Worm (Caenorhabditis elegans) whole organism, L1 larva: Measurements from ENCODE around the gene C54G7.1.

Experiments used
- nhr-84 ChIP-seq: sonication (generic microtip); optimal IDR thresholded peaks from 2 replicates; lab custom pipeline; 2017; ENCODE audit warnings: missing biosample characterization, missing genetic modification characterization
- nhr-85 ChIP-seq: sonication (generic microtip); peaks from one replicate; lab custom pipeline; 2016; ENCODE audit warnings: missing genetic modification characterization, inconsistent platforms, missing compliant biosample characterization
- unc-62 ChIP-seq: fragments of 150-350 bp; optimal IDR thresholded peaks from 2 replicates; lab custom pipeline; 2014; ENCODE audit warnings: missing biosample characterization, missing genetic modification reagents, missing genetic modification characterization

DNA sequence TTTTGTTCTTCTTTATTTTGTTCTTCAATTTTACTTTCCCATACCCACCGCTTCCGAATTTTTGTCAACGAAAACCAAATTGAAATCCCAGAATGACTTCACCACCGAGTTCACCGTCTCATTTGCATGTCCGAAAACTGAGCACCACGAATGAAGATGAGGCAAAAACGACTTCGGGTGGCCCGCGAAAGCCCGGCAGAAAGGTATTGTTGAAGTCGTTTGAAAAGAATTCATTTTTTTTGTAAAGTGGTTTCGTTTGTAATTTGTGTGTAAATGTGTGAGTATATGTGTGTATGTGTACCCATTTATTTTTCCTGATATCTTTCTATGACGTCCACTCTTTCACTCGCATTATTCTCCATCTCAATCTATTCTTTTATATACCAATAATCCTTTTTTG is 14.2 kb downstream of the C54G7.1 start, which contains the start of gene C38C5.1:
- TF ChIP-seq nhr-84 (tag; lab: Kevin White, UChicago), result no peak
- no peak for TF ChIP-seq unc-62 (GFP tag; lab: Kevin White, UChicago)
- no peak for TF ChIP-seq nhr-85 (tag; lab: Kevin White, UChicago)
